Fruit fly (Drosophila melanogaster) whole organism, pupa: Measurements from ENCODE around the gene CG4467.

Source experiments
- CG10348 ChIP-seq: fragments of 200-800 bp; sonication (Bioruptor generic); IDR thresholded peaks from 2 replicates; pipeline ENCODE4 v1.3.6; 2022; ENCODE audit warnings: missing biosample characterization, missing genetic modification characterization
- CG12605 ChIP-seq: fragments of 200-800 bp; sonication (Bioruptor generic); IDR thresholded peaks from 2 replicates; pipeline ENCODE4 v1.3.6; 2022; ENCODE audit warnings: missing biosample characterization, missing genetic modification characterization
- CG13204 ChIP-seq: fragments of 200-800 bp; sonication (Bioruptor generic); optimal IDR thresholded peaks from 2 replicates; lab custom pipeline; 2018; ENCODE audit warnings: missing biosample characterization, mild to moderate bottlenecking, missing genetic modification characterization, moderate library complexity
- CG14655 ChIP-seq: fragments of 200-800 bp; sonication (Bioruptor generic); optimal IDR thresholded peaks from 3 replicates; lab custom pipeline; 2017; ENCODE audit warnings: mild to moderate bottlenecking, missing biosample characterization, missing genetic modification reagents, missing genetic modification characterization
- CG15710 ChIP-seq: fragments of 200-800 bp; sonication (Bioruptor generic); optimal IDR thresholded peaks from 2 replicates; lab custom pipeline; 2018; ENCODE audit warnings: missing biosample characterization, mild to moderate bottlenecking, missing genetic modification characterization, moderate library complexity
- CG17806 ChIP-seq: fragments of 200-800 bp; sonication (Bioruptor generic); optimal IDR thresholded peaks from 2 replicates; lab custom pipeline; 2018; ENCODE audit warnings: missing biosample characterization, mild to moderate bottlenecking, missing genetic modification characterization, moderate library complexity
- CG32121 ChIP-seq: fragments of 200-800 bp; sonication (Bioruptor generic); IDR thresholded peaks from 2 replicates; pipeline ENCODE4 v1.3.6; 2022; ENCODE audit warnings: missing biosample characterization, missing genetic modification characterization
- CG34367 ChIP-seq: fragments of 200-800 bp; sonication (Bioruptor generic); optimal IDR thresholded peaks from 2 replicates; lab custom pipeline; 2018; ENCODE audit warnings: missing biosample characterization, mild to moderate bottlenecking, missing genetic modification characterization
- CG4496 ChIP-seq: fragments of 200-800 bp; sonication (Bioruptor generic); IDR thresholded peaks from 3 replicates; pipeline ENCODE4 v1.3.6; 2022; ENCODE audit warnings: missing biosample characterization, missing genetic modification characterization
- CG8159 ChIP-seq: fragments of 200-800 bp; sonication (Bioruptor generic); optimal IDR thresholded peaks from 3 replicates; lab custom pipeline; 2018; ENCODE audit warnings: missing biosample characterization, mild to moderate bottlenecking, missing genetic modification characterization, moderate library complexity
- CG8301 ChIP-seq: fragments of 200-800 bp; sonication (Bioruptor generic); optimal IDR thresholded peaks from 2 replicates; lab custom pipeline; 2018; ENCODE audit warnings: missing biosample characterization, mild to moderate bottlenecking, missing genetic modification characterization
- CG9948 ChIP-seq: fragments of 200-800 bp; sonication (Bioruptor generic); optimal IDR thresholded peaks from 2 replicates; lab custom pipeline; 2018; ENCODE audit warnings: missing biosample characterization, mild to moderate bottlenecking, missing genetic modification characterization, moderate library complexity
- D1 ChIP-seq: fragments of 200-800 bp; sonication (Bioruptor generic); optimal IDR thresholded peaks from 2 replicates; lab custom pipeline; 2018; ENCODE audit warnings: missing biosample characterization, mild to moderate bottlenecking, missing genetic modification characterization, moderate library complexity
- EcR ChIP-seq: fragments of 200-800 bp; sonication (Bioruptor generic); optimal IDR thresholded peaks from 3 replicates; lab custom pipeline; 2019; ENCODE audit warnings: missing biosample characterization, missing genetic modification characterization, mild to moderate bottlenecking, moderate library complexity, missing genetic modification reagents
- Ets98B ChIP-seq: fragments of 200-800 bp; sonication (Bioruptor generic); IDR thresholded peaks from 2 replicates; pipeline ENCODE4 v1.3.6; 2022; ENCODE audit warnings: missing biosample characterization, missing genetic modification characterization
- Pif1A ChIP-seq: fragments of 200-800 bp; sonication (Bioruptor generic); optimal IDR thresholded peaks from 3 replicates; lab custom pipeline; 2016; ENCODE audit warnings: missing biosample characterization, missing genetic modification characterization
- Pif1B ChIP-seq: fragments of 200-800 bp; sonication (Bioruptor generic); optimal IDR thresholded peaks from 3 replicates; lab custom pipeline; 2016; ENCODE audit warnings: missing biosample characterization, missing genetic modification characterization
- Snoo ChIP-seq: fragments of 200-800 bp; sonication (Bioruptor generic); optimal IDR thresholded peaks from 3 replicates; lab custom pipeline; 2017; ENCODE audit warnings: missing biosample characterization, mild to moderate bottlenecking, missing genetic modification characterization, inconsistent platforms
- fd96Ca ChIP-seq: fragments of 200-800 bp; sonication (Bioruptor generic); IDR thresholded peaks from 3 replicates; pipeline ENCODE4 v1.3.6; 2022; ENCODE audit warnings: missing biosample characterization, missing genetic modification characterization
- gl ChIP-seq: fragments of 200-800 bp; sonication (Bioruptor generic); optimal IDR thresholded peaks from 2 replicates; lab custom pipeline; 2018; ENCODE audit warnings: missing biosample characterization, mild to moderate bottlenecking, missing genetic modification characterization
- rn ChIP-seq: fragments of 200-800 bp; sonication (Bioruptor generic); IDR thresholded peaks from 2 replicates; pipeline ENCODE4 v1.3.6; 2022; ENCODE audit warnings: missing biosample characterization, missing genetic modification characterization

Gene CG4467

dm6 chr3R:23212764-23213163, 35.9 kb downstream of the CG4467 start:
- TF ChIP-seq CG17806 (no peak), CG13204 (GFP tag; lab: Kevin White, UChicago) (no peak), CG8301 (no peak), CG4496 (GFP tag; lab: Robert Waterston, UW) (no peak), EcR (GFP tag; lab: Kevin White, UChicago) (no peak)

- TF ChIP-seq CG12605 (GFP tag; lab: Robert Waterston, UW) = no peak
- TF ChIP-seq Pif1B (GFP tag; lab: Kevin White, UChicago) = no peak
- peak; percentile 33 for TF ChIP-seq CG17806
- peak; percentile 31 for TF ChIP-seq CG15710 (tag; lab: Kevin White, UChicago)
- TF ChIP-seq CG32121 (GFP tag; lab: Robert Waterston, UW) = no peak
- no peak for TF ChIP-seq rn (GFP tag; lab: Robert Waterston, UW)
- TF ChIP-seq Snoo (tag; lab: Kevin White, UChicago) = peak; percentile 24
- peak; percentile 28 for TF ChIP-seq CG14655 (GFP tag; lab: Kevin White, UChicago)
- TF ChIP-seq CG13204 (GFP tag; lab: Kevin White, UChicago) = no peak
- no peak for TF ChIP-seq D1 (tag; lab: Kevin White, UChicago)
- no peak for TF ChIP-seq gl
- TF ChIP-seq CG8301 = peak; percentile 13
- no peak for TF ChIP-seq fd96Ca (GFP tag; lab: Robert Waterston, UW)
- TF ChIP-seq CG10348 (GFP tag; lab: Robert Waterston, UW) = no peak
- TF ChIP-seq Ets98B (GFP tag; lab: Robert Waterston, UW) = no peak
- TF ChIP-seq Pif1A (GFP tag; lab: Kevin White, UChicago) = peak; percentile 49
- TF ChIP-seq CG8159 (tag; lab: Kevin White, UChicago) = peak; percentile 61
- no peak for TF ChIP-seq CG4496 (GFP tag; lab: Robert Waterston, UW)
- no peak for TF ChIP-seq CG34367 (tag; lab: Kevin White, UChicago)
- TF ChIP-seq EcR (GFP tag; lab: Kevin White, UChicago) = no peak
- peak; percentile 31 for TF ChIP-seq CG9948 (tag; lab: Kevin White, UChicago)
These were observed 36.9 kb downstream of the CG4467 start for dm6 chr3R:23211745-23212254.

- TF ChIP-seq CG8301 (no peak), Pif1B (GFP tag; lab: Kevin White, UChicago) (no peak), CG12605 (GFP tag; lab: Robert Waterston, UW) (no peak), CG8159 (tag; lab: Kevin White, UChicago) (no peak), CG15710 (tag; lab: Kevin White, UChicago) (no peak), CG32121 (GFP tag; lab: Robert Waterston, UW) (peak; percentile 16; the same call in 1 of the 2 replicates), CG14655 (GFP tag; lab: Kevin White, UChicago) (no peak), CG13204 (GFP tag; lab: Kevin White, UChicago) (peak; percentile 44), Pif1A (GFP tag; lab: Kevin White, UChicago) (no peak), Snoo (tag; lab: Kevin White, UChicago) (no peak), EcR (GFP tag; lab: Kevin White, UChicago) (peak; percentile 35), CG10348 (GFP tag; lab: Robert Waterston, UW) (no peak), fd96Ca (GFP tag; lab: Robert Waterston, UW) (0 out of 3 replicates have a peak, but pooled peaks have one; percentile 41), Ets98B (GFP tag; lab: Robert Waterston, UW) (peak; percentile 30; the same call in 1 of the 2 replicates), D1 (tag; lab: Kevin White, UChicago) (no peak), CG34367 (tag; lab: Kevin White, UChicago) (no peak), CG4496 (GFP tag; lab: Robert Waterston, UW) (no peak), gl (peak; percentile 24), rn (GFP tag; lab: Robert Waterston, UW) (no peak), CG9948 (tag; lab: Kevin White, UChicago) (no peak), CG17806 (no peak)
These were observed 38.2 kb downstream of the CG4467 start for dm6 chr3R:23210243-23211215.

- TF ChIP-seq gl = no peak
- TF ChIP-seq Pif1B (GFP tag; lab: Kevin White, UChicago) = no peak
- TF ChIP-seq Snoo (tag; lab: Kevin White, UChicago) = no peak
- TF ChIP-seq CG9948 (tag; lab: Kevin White, UChicago) = no peak
- TF ChIP-seq, all 21 proteins: peak for 0
These were observed 41.4 kb downstream of the CG4467 start for dm6 chr3R:23207254-23207653.

- no peak for TF ChIP-seq CG17806
- TF ChIP-seq CG34367 (tag; lab: Kevin White, UChicago) = no peak
- no peak for TF ChIP-seq CG4496 (GFP tag; lab: Robert Waterston, UW)
- no peak for TF ChIP-seq fd96Ca (GFP tag; lab: Robert Waterston, UW)
- TF ChIP-seq CG14655 (GFP tag; lab: Kevin White, UChicago) = no peak
- TF ChIP-seq CG10348 (GFP tag; lab: Robert Waterston, UW) = no peak
- TF ChIP-seq CG13204 (GFP tag; lab: Kevin White, UChicago) = no peak
- TF ChIP-seq CG15710 (tag; lab: Kevin White, UChicago) = no peak
- no peak for TF ChIP-seq Ets98B (GFP tag; lab: Robert Waterston, UW)
- TF ChIP-seq D1 (tag; lab: Kevin White, UChicago) = no peak
- TF ChIP-seq CG9948 (tag; lab: Kevin White, UChicago) = no peak
- no peak for TF ChIP-seq CG32121 (GFP tag; lab: Robert Waterston, UW)
- TF ChIP-seq CG8159 (tag; lab: Kevin White, UChicago) = no peak
- no peak for TF ChIP-seq Snoo (tag; lab: Kevin White, UChicago)
- TF ChIP-seq CG12605 (GFP tag; lab: Robert Waterston, UW) = no peak
- no peak for TF ChIP-seq Pif1A (GFP tag; lab: Kevin White, UChicago)
- TF ChIP-seq EcR (GFP tag; lab: Kevin White, UChicago) = no peak
- no peak for TF ChIP-seq Pif1B (GFP tag; lab: Kevin White, UChicago)
- TF ChIP-seq rn (GFP tag; lab: Robert Waterston, UW) = no peak
These were observed 44.8 kb downstream of the CG4467 start, which contains the start of gene fzo for dm6 chr3R:23203934-23204333. Gene fzo (minus strand): TSS chr3R:23204034.
